Fruit fly (Drosophila melanogaster): ENCODE results near the gene D1.

dm6 chr3R:9217607-9218006, 22.8 kb downstream of the D1 start:
- TF ChIP-seq dmrt93B (GFP tag; optimal IDR thresholded peaks at IDR 0.05) (no peak), Sp1 (GFP tag; optimal IDR thresholded peaks at IDR 0.05) (no peak), jim (GFP tag; optimal IDR thresholded peaks at IDR 0.05) (no peak), h (GFP tag; optimal IDR thresholded peaks at IDR 0.05) (no peak), pan (optimal IDR thresholded peaks at IDR 0.05) (no peak), lola (GFP tag; optimal IDR thresholded peaks at IDR 0.05) (no peak), N (GFP tag; optimal IDR thresholded peaks at IDR 0.05) (no peak), psq (GFP tag; optimal IDR thresholded peaks at IDR 0.05) (no peak), Dfd (GFP tag; optimal IDR thresholded peaks at IDR 0.05) (no peak), br (GFP tag; optimal IDR thresholded peaks at IDR 0.05) (no peak)
